Worm (Caenorhabditis elegans) whole organism, L4 larva: ENCODE data around the gene fbxa-220.

Experiments
- D1046.2 ChIP-seq: fragments of 200-800 bp; sonication (Bioruptor generic); IDR thresholded peaks from 2 replicates; pipeline ENCODE4 v1.3.6; 2022; ENCODE audit warnings: missing genetic modification characterization, missing compliant biosample characterization
- fkh-10 ChIP-seq: fragments of 150-350 bp; optimal IDR thresholded peaks from 2 replicates; lab custom pipeline; 2014; ENCODE audit warnings: missing biosample characterization, missing genetic modification reagents, missing genetic modification characterization
- pha-4 ChIP-seq, 2 experiments: fragments of 150-350 bp in 1 of 2; fragments of 200-800 bp in 1 of 2; sonication (Bioruptor generic) in 1 of 2; IDR thresholded peaks in 1 of 2; optimal IDR thresholded peaks in 1 of 2; 2 replicates each; pipeline versions ENCODE4 v1.3.6 to Lab custom; 2014 to 2022; ENCODE audit warnings: missing genetic modification characterization in 2 of 2, missing genetic modification reagents in 2 of 2, missing biosample characterization in 1 of 2, missing compliant biosample characterization in 1 of 2

- TF ChIP-seq fkh-10 (GFP tag; lab: Kevin White, UChicago) (no peak), D1046.2 (GFP tag; lab: Robert Waterston, UW) (no peak), pha-4 (GFP tag; IDR thresholded peaks at IDR 0.05; lab: Robert Waterston, UW) (no peak), pha-4 (tag; optimal IDR thresholded peaks at IDR 0.05; lab: Kevin White, UChicago) (no peak)
Observed at ce11 chrIII:11471336-11471735, 12.7 kb downstream of the fbxa-220 start.
